Fruit fly (Drosophila melanogaster) whole organism, prepupa: ENCODE measurements around the gene CG31141.

Source experiments
- CG11294 ChIP-seq: fragments of 200-800 bp; sonication (Bioruptor generic); IDR thresholded peaks from 2 replicates; pipeline ENCODE4 v1.3.6; 2022; ENCODE audit warnings: missing biosample characterization, missing genetic modification characterization
- CG15336 ChIP-seq: fragments of 200-800 bp; sonication (Bioruptor generic); IDR thresholded peaks from 2 replicates; pipeline ENCODE4 v1.3.6; 2022; ENCODE audit warnings: missing biosample characterization, missing genetic modification characterization
- CG6808 ChIP-seq: fragments of 200-800 bp; sonication (Bioruptor generic); optimal IDR thresholded peaks from 3 replicates; lab custom pipeline; 2017; ENCODE audit warnings: missing biosample characterization, missing genetic modification characterization, mild to moderate bottlenecking, moderate library complexity, missing genetic modification reagents
- CG6854 ChIP-seq: fragments of 200-800 bp; sonication (Bioruptor generic); optimal IDR thresholded peaks from 2 replicates; lab custom pipeline; 2017; ENCODE audit warnings: missing biosample characterization, mild to moderate bottlenecking, missing genetic modification characterization
- Eip75B ChIP-seq: fragments of 200-800 bp; sonication (Bioruptor generic); optimal IDR thresholded peaks from 3 replicates; lab custom pipeline; 2016; ENCODE audit warnings: missing biosample characterization, missing genetic modification characterization
- Hr4 ChIP-seq: fragments of 200-800 bp; sonication (Bioruptor generic); optimal IDR thresholded peaks from 3 replicates; lab custom pipeline; 2016; ENCODE audit warnings: missing biosample characterization, missing genetic modification characterization
- Smox ChIP-seq: fragments of 200-800 bp; sonication (Bioruptor generic); optimal IDR thresholded peaks from 3 replicates; lab custom pipeline; 2016; ENCODE audit warnings: missing biosample characterization, missing genetic modification characterization
- achi ChIP-seq: fragments of 200-800 bp; sonication (Bioruptor generic); optimal IDR thresholded peaks from 3 replicates; lab custom pipeline; 2016; ENCODE audit warnings: missing biosample characterization, missing genetic modification characterization
- cyc ChIP-seq: fragments of 200-800 bp; sonication (Bioruptor generic); optimal IDR thresholded peaks from 3 replicates; lab custom pipeline; 2016; ENCODE audit warnings: missing biosample characterization, missing genetic modification characterization
- dac ChIP-seq: fragments of 200-800 bp; sonication (Bioruptor generic); optimal IDR thresholded peaks from 2 replicates; lab custom pipeline; 2017; ENCODE audit warnings: missing biosample characterization, mild to moderate bottlenecking, missing genetic modification characterization
- eg ChIP-seq: fragments of 200-800 bp; sonication (Bioruptor generic); IDR thresholded peaks from 3 replicates; pipeline ENCODE4 v1.3.6; 2022; ENCODE audit warnings: missing biosample characterization, missing genetic modification characterization
- fd85E ChIP-seq: fragments of 200-800 bp; sonication (Bioruptor generic); optimal IDR thresholded peaks from 3 replicates; lab custom pipeline; 2016; ENCODE audit warnings: missing biosample characterization, missing genetic modification characterization
- spab ChIP-seq: fragments of 200-800 bp; sonication (Bioruptor generic); optimal IDR thresholded peaks from 2 replicates; lab custom pipeline; 2017; ENCODE audit warnings: missing biosample characterization, mild to moderate bottlenecking, missing genetic modification characterization, missing genetic modification reagents
- vri ChIP-seq: fragments of 200-800 bp; sonication (Bioruptor generic); optimal IDR thresholded peaks from 3 replicates; lab custom pipeline; 2016; ENCODE audit warnings: missing biosample characterization, mild to moderate bottlenecking, missing genetic modification characterization

DNA sequence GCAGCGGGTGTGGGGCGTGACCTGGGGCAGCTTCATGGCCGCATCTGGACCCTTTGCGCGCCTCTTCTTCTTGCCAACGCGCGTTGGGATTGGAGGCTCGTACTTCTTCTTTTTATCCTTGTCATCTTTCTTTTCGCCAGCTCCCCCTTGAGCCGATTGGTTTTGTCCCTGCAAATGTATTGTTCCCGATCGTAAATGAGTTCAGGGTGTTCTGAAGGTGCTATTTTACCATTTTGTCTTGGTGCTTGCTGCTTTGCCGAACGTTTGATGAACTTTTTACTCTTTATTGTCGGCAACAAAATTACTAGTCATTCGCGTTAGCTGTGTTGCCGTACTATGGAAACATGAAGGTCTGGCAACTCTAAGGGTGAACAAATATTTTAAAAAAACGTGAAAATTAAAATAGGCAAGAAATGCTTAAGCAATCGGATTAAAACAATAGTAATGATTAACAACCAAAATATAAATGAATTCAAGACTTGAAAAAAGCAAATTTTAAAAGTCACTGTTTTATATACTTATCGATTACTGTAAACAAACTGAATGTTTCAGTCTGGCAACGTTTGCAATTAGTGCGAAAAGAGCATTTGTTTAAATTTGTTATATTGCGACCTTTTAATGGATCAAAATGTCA is 8.1 kb downstream of the CG31141 start, which contains the start of the genes Rpt2 and CG13599:
- TF ChIP-seq Smox (no peak), achi (GFP tag; lab: Kevin White, UChicago) (no peak), spab (no peak), Hr4 (GFP tag; lab: Kevin White, UChicago) (no peak), fd85E (GFP tag; lab: Kevin White, UChicago) (no peak), CG6808 (GFP tag; lab: Kevin White, UChicago) (no peak), cyc (peak; percentile 9), CG6854 (GFP tag; lab: Kevin White, UChicago) (no peak), CG11294 (GFP tag; lab: Robert Waterston, UW) (no peak), vri (GFP tag; lab: Kevin White, UChicago) (no peak), dac (no peak), CG15336 (GFP tag; lab: Robert Waterston, UW) (no peak), Eip75B (GFP tag; lab: Kevin White, UChicago) (no peak), eg (GFP tag; lab: Robert Waterston, UW) (no peak)
